Worm (Caenorhabditis elegans) whole organism, mixed stage, embryonic: ENCODE measurements around the gene rpb-2.

ENCODE experiments used
- elt-3 ChIP-seq: fragments of 150-350 bp; optimal IDR thresholded peaks from 2 replicates; lab custom pipeline; 2014; ENCODE audit warnings: missing biosample characterization, missing genetic modification characterization
- nhr-76 ChIP-seq: sonication (generic microtip); optimal IDR thresholded peaks from 2 replicates; lab custom pipeline; 2017; ENCODE audit warnings: missing biosample characterization, missing genetic modification characterization
- ztf-11 ChIP-seq: fragments of 150-350 bp; optimal IDR thresholded peaks from 2 replicates; lab custom pipeline; 2014; ENCODE audit warnings: missing biosample characterization, missing genetic modification characterization

- no peak for TF ChIP-seq ztf-11
- TF ChIP-seq elt-3 (tag; lab: Kevin White, UChicago), result no peak
- no peak for TF ChIP-seq nhr-76
Observed at ce11 chrIII:4937022-4937421, 2.3 kb upstream of the rpb-2 start, which contains the start of gene fsn-1.
